Comparison of ENCODE assay signal across 1 fruit fly cellular context in the genomic region with DNA sequence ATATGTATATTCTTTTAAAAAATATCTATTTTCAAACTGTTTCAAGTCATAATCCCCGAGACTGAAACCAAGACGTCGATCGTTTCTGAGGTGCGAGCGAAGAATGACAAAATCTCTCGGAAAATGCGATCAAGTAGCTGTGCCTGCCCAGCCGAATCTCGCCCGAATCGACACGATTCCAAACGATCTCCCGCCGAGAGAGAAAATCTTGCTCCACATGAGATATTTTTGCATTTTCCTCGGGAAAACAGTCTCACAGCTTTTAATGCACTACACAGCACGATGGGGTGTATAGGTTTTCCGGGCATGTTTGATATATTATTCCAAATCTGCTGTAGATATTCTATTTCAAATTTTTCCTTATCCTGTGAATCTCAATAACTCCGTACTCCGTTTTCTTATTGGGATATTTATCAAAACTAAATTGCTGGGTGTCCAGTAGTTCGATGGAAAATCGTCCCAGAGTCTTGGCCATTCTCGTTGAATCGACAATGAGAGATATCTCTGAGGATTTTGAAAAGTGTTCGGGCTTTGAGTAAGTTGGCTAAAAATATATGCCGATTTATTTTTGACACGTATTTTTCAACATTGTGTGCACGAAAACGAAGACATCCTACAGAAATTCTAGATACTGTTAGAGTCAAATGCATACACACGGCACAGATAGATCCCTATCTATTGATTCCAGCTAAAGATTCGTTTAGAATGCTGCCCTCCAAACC.
TF ChIP-seq lines count a peak whose summit lies in the region.

A gene (minus strand): TSS at position 88 of the 722 bp plus-strand sequence.

TF ChIP-seq in whole organism, embryonic, 481 proteins besides CTCF, POLR2A, EP300 and RAD21 (continued from another document):
- TF ChIP-seq Dek (tag; optimal IDR thresholded peaks at IDR 0.05; lab: Kevin White, UChicago) (peak; percentile 90), NC2α (GFP tag; optimal IDR thresholded peaks at IDR 0.05; lab: Kevin White, UChicago) (peak; percentile 83), gsb-n (tag; optimal IDR thresholded peaks at IDR 0.05; lab: Kevin White, UChicago) (peak; percentile 82), tna (GFP tag; IDR thresholded peaks at IDR 0.05; lab: Robert Waterston, UW; ENCODE audit: partially characterized antibody) (no peak), CG33557 (GFP tag; optimal IDR thresholded peaks at IDR 0.05; lab: Kevin White, UChicago) (peak; percentile 90), sima (GFP tag; optimal IDR thresholded peaks at IDR 0.05; lab: Kevin White, UChicago) (peak; percentile 58), nerfin-1 (tag; optimal IDR thresholded peaks at IDR 0.05; lab: Kevin White, UChicago) (no peak), CG6689 (GFP tag; IDR thresholded peaks at IDR 0.05; lab: Robert Waterston, UW) (peak; percentile 93), NC2β (GFP tag; optimal IDR thresholded peaks at IDR 0.05; lab: Kevin White, UChicago) (peak; percentile 88), E2f2 (GFP tag; IDR thresholded peaks at IDR 0.05; lab: Robert Waterston, UW) (peak; percentile 71), bbx (GFP tag; IDR thresholded peaks at IDR 0.05; lab: Robert Waterston, UW; ENCODE audit: partially characterized antibody) (no peak), fd3F (GFP tag; optimal IDR thresholded peaks at IDR 0.05; lab: Kevin White, UChicago) (peak; percentile 91), Sry-δ (GFP tag; optimal IDR thresholded peaks at IDR 0.05; lab: Kevin White, UChicago) (peak; percentile 34), NFAT (GFP tag; IDR thresholded peaks at IDR 0.05; lab: Robert Waterston, UW) (peak; percentile 78), unpg (GFP tag; optimal IDR thresholded peaks at IDR 0.05; lab: Kevin White, UChicago) (peak; percentile 92), zf30C (GFP tag; optimal IDR thresholded peaks at IDR 0.05; lab: Kevin White, UChicago) (no peak), ac (GFP tag; optimal IDR thresholded peaks at IDR 0.05; lab: Kevin White, UChicago) (no peak), CoRest (tag; optimal IDR thresholded peaks at IDR 0.05; lab: Kevin White, UChicago) (peak; percentile 96), CG14014 (GFP tag; IDR thresholded peaks at IDR 0.05; lab: Robert Waterston, UW) (peak; percentile 93), kay (GFP tag; optimal IDR thresholded peaks at IDR 0.05; lab: Kevin White, UChicago) (peak; percentile 23), hth (optimal IDR thresholded peaks at IDR 0.05; lab: Kevin White, UChicago) (no peak), nom (GFP tag; optimal IDR thresholded peaks at IDR 0.05; lab: Kevin White, UChicago) (no peak), CG17568 (GFP tag; optimal IDR thresholded peaks at IDR 0.05; lab: Kevin White, UChicago) (peak; percentile 80), Sry-β (GFP tag; optimal IDR thresholded peaks at IDR 0.05; lab: Kevin White, UChicago) (peak; percentile 38), CG13123 (GFP tag; optimal IDR thresholded peaks at IDR 0.05; lab: Kevin White, UChicago) (peak; percentile 82), CG12104 (GFP tag; optimal IDR thresholded peaks at IDR 0.05; lab: Kevin White, UChicago) (peak; percentile 83), da (GFP tag; optimal IDR thresholded peaks at IDR 0.05; lab: Kevin White, UChicago) (peak; percentile 85), CG8765 (GFP tag; IDR thresholded peaks at IDR 0.05; lab: Robert Waterston, UW) (peak; percentile 65), CG1529 (GFP tag; optimal IDR thresholded peaks at IDR 0.05; lab: Kevin White, UChicago) (peak; percentile 90), bcd (GFP tag; optimal IDR thresholded peaks at IDR 0.05; lab: Kevin White, UChicago) (peak; percentile 90), cwo (GFP tag; optimal IDR thresholded peaks at IDR 0.05; lab: Kevin White, UChicago) (peak; percentile 64), CG4707 (GFP tag; optimal IDR thresholded peaks at IDR 0.05; lab: Kevin White, UChicago) (peak; percentile 85), CHES-1-like (GFP tag; optimal IDR thresholded peaks at IDR 0.05; lab: Kevin White, UChicago) (peak; percentile 92), exex (tag; optimal IDR thresholded peaks at IDR 0.05; lab: Kevin White, UChicago) (peak; percentile 74), Lpt (GFP tag; optimal IDR thresholded peaks at IDR 0.05; lab: Kevin White, UChicago) (no peak), Hmr (GFP tag; optimal IDR thresholded peaks at IDR 0.05; lab: Kevin White, UChicago) (peak; percentile 86), CG16813 (GFP tag; IDR thresholded peaks at IDR 0.05; lab: Robert Waterston, UW; ENCODE audit: partially characterized antibody) (no peak), CG9876 (GFP tag; optimal IDR thresholded peaks at IDR 0.05; lab: Kevin White, UChicago) (peak; percentile 84), CG34224 (GFP tag; IDR thresholded peaks at IDR 0.05; lab: Robert Waterston, UW; ENCODE audit: partially characterized antibody) (no peak), tin (GFP tag; optimal IDR thresholded peaks at IDR 0.05; lab: Kevin White, UChicago) (peak; percentile 64), sr (GFP tag; IDR thresholded peaks at IDR 0.05; lab: Robert Waterston, UW) (peak; percentile 62; the same call in 2 of the 3 replicates), Opbp (GFP tag; IDR thresholded peaks at IDR 0.05; lab: Robert Waterston, UW; ENCODE audit: partially characterized antibody) (no peak), Fer2 (tag; optimal IDR thresholded peaks at IDR 0.05; lab: Kevin White, UChicago) (peak; percentile 85), CG4328 (GFP tag; optimal IDR thresholded peaks at IDR 0.05; lab: Kevin White, UChicago) (peak; percentile 57), CG12299 (tag; optimal IDR thresholded peaks at IDR 0.05; lab: Kevin White, UChicago) (peak; percentile 83), CG10654 (GFP tag; optimal IDR thresholded peaks at IDR 0.05; lab: Kevin White, UChicago) (peak; percentile 69), sd (tag; optimal IDR thresholded peaks at IDR 0.05; lab: Kevin White, UChicago) (peak; percentile 46)
